Fruit fly (Drosophila melanogaster) whole organism, wandering third instar larva: ENCODE results near the gene RpS28a.

Experiments
- Abd-B ChIP-seq: fragments of >200 bp; optimal IDR thresholded peaks from 2 replicates; lab custom pipeline; 2017; ENCODE audit warnings: missing biosample characterization, missing genetic modification characterization
- CG32264 ChIP-seq: fragments of 200-800 bp; sonication (Bioruptor generic); optimal IDR thresholded peaks from 2 replicates; lab custom pipeline; 2016; ENCODE audit warnings: missing biosample characterization, missing genetic modification characterization
- CG9705 ChIP-seq: fragments of 200-800 bp; sonication (Bioruptor generic); optimal IDR thresholded peaks from 2 replicates; lab custom pipeline; 2018; ENCODE audit warnings: missing biosample characterization, mild to moderate bottlenecking, missing genetic modification characterization
- CrebA ChIP-seq: fragments of 200-800 bp; sonication (Bioruptor generic); optimal IDR thresholded peaks from 2 replicates; lab custom pipeline; 2016; ENCODE audit warnings: missing biosample characterization, mild to moderate bottlenecking, missing genetic modification characterization, borderline replicate concordance
- Dfd ChIP-seq: fragments of >200 bp; optimal IDR thresholded peaks from 2 replicates; lab custom pipeline; 2017; ENCODE audit warnings: missing biosample characterization, missing genetic modification characterization
- Dif ChIP-seq: fragments of 200-275, 200-300 bp; sonication (Bioruptor generic); optimal IDR thresholded peaks from 2 replicates; lab custom pipeline; 2018; ENCODE audit warnings: missing biosample characterization, missing genetic modification characterization; ENCODE audit not compliant: partially characterized antibody
- GATAd ChIP-seq: sonication (Bioruptor generic); optimal IDR thresholded peaks from 2 replicates; lab custom pipeline; 2016; ENCODE audit warnings: missing biosample characterization, missing genetic modification characterization
- HLH106 ChIP-seq: fragments of 200-800 bp; optimal IDR thresholded peaks from 3 replicates; lab custom pipeline; 2019; ENCODE audit warnings: missing biosample characterization, mild to moderate bottlenecking, missing genetic modification characterization, moderate library complexity
- Hnf4 ChIP-seq: fragments of 200-800 bp; sonication (Bioruptor generic); optimal IDR thresholded peaks from 2 replicates; lab custom pipeline; 2016; ENCODE audit warnings: missing biosample characterization, mild to moderate bottlenecking, missing genetic modification characterization
- Hr83 ChIP-seq: fragments of 200-300 bp; sonication (Bioruptor generic); optimal IDR thresholded peaks from 2 replicates; lab custom pipeline; 2016; ENCODE audit warnings: missing biosample characterization, mild to moderate bottlenecking, missing genetic modification characterization, moderate library complexity; ENCODE audit not compliant: poor library complexity, severe bottlenecking
- Jra ChIP-seq: sonication (Bioruptor generic); optimal IDR thresholded peaks from 2 replicates; lab custom pipeline; 2016; ENCODE audit warnings: missing biosample characterization, missing genetic modification characterization
- Mio ChIP-seq: sonication (Bioruptor generic); optimal IDR thresholded peaks from 2 replicates; lab custom pipeline; 2016; ENCODE audit warnings: missing biosample characterization, missing genetic modification characterization
- Myc ChIP-seq: fragments of >200 bp; optimal IDR thresholded peaks from 2 replicates; lab custom pipeline; 2017
- N ChIP-seq: fragments of >200 bp; optimal IDR thresholded peaks from 2 replicates; lab custom pipeline; 2018; ENCODE audit warnings: missing biosample characterization, missing external identifiers, missing genetic modification characterization
- OdsH ChIP-seq: fragments of 200-800 bp; sonication (Bioruptor generic); optimal IDR thresholded peaks from 2 replicates; lab custom pipeline; 2016; ENCODE audit warnings: missing biosample characterization, mild to moderate bottlenecking, missing genetic modification characterization
- Rel ChIP-seq, 2 experiments: fragments of 200-800 bp; sonication (Bioruptor generic) in 1 of 2; optimal IDR thresholded peaks; 2 replicates in 1 of 2; 3 replicates in 1 of 2; lab custom pipeline; 2016 to 2019; ENCODE audit warnings: mild to moderate bottlenecking in 2 of 2, missing biosample characterization in 2 of 2, missing genetic modification characterization in 2 of 2, moderate library complexity in 1 of 2
- Sp1 ChIP-seq: fragments of 200-800 bp; sonication (Bioruptor generic); optimal IDR thresholded peaks from 3 replicates; lab custom pipeline; 2019; ENCODE audit warnings: missing biosample characterization, mild to moderate bottlenecking, missing genetic modification characterization, moderate library complexity
- Vsx2 ChIP-seq: fragments of 200-300, 225-300 bp; sonication (Bioruptor generic); optimal IDR thresholded peaks from 2 replicates; lab custom pipeline; 2018; ENCODE audit warnings: missing biosample characterization, missing genetic modification characterization; ENCODE audit not compliant: partially characterized antibody
- br ChIP-seq: fragments of 200-800 bp; sonication (Bioruptor generic); optimal IDR thresholded peaks from 2 replicates; lab custom pipeline; 2016; ENCODE audit warnings: missing biosample characterization, missing genetic modification characterization
- dl ChIP-seq, 2 experiments: fragments of 175-275, 200-275 bp in 1 of 2; fragments of 200-275 bp in 1 of 2; sonication (Bioruptor generic); optimal IDR thresholded peaks; lab custom pipeline; 2018; ENCODE audit warnings: mild to moderate bottlenecking in 2 of 2, missing biosample characterization in 2 of 2, missing genetic modification characterization in 2 of 2, moderate library complexity in 2 of 2; ENCODE audit not compliant: partially characterized antibody in 2 of 2, insufficient read depth in 1 of 2
- dmrt93B ChIP-seq: fragments of 200-800 bp; sonication (Bioruptor generic); optimal IDR thresholded peaks from 2 replicates; lab custom pipeline; 2018; ENCODE audit warnings: missing biosample characterization, mild to moderate bottlenecking, missing genetic modification characterization
- dsf ChIP-seq: sonication (Bioruptor generic); optimal IDR thresholded peaks from 2 replicates; lab custom pipeline; 2016; ENCODE audit warnings: missing biosample characterization, missing genetic modification characterization, borderline replicate concordance
- ey ChIP-seq: fragments of 200-800 bp; sonication (Bioruptor generic); optimal IDR thresholded peaks from 2 replicates; lab custom pipeline; 2016; ENCODE audit warnings: missing biosample characterization, missing genetic modification characterization
- foxo ChIP-seq, 2 experiments: fragments of 200-800 bp; sonication (Bioruptor generic); optimal IDR thresholded peaks; 2 replicates in 1 of 2; 3 replicates in 1 of 2; lab custom pipeline; 2016 to 2017; ENCODE audit warnings: missing biosample characterization in 2 of 2, missing genetic modification characterization in 2 of 2
- fru ChIP-seq: fragments of 200-800 bp; sonication (Bioruptor generic); optimal IDR thresholded peaks from 3 replicates; lab custom pipeline; 2016; ENCODE audit warnings: missing biosample characterization, mild to moderate bottlenecking, missing genetic modification characterization
- h ChIP-seq: fragments of 200-800 bp; sonication (Bioruptor generic); optimal IDR thresholded peaks from 3 replicates; lab custom pipeline; 2016; ENCODE audit warnings: missing biosample characterization, mild to moderate bottlenecking, missing genetic modification characterization
- jim ChIP-seq: fragments of 175-275, 200-325 bp; sonication (Bioruptor generic); optimal IDR thresholded peaks from 2 replicates; lab custom pipeline; 2016; ENCODE audit warnings: missing biosample characterization, mild to moderate bottlenecking, missing genetic modification characterization
- lola ChIP-seq: fragments of >200 bp; optimal IDR thresholded peaks from 2 replicates; lab custom pipeline; 2017; ENCODE audit warnings: missing biosample characterization, missing genetic modification characterization
- pan ChIP-seq: fragments of >200 bp; optimal IDR thresholded peaks from 2 replicates; lab custom pipeline; 2017
- psq ChIP-seq: fragments of 200-800 bp; sonication (Bioruptor generic); optimal IDR thresholded peaks from 3 replicates; lab custom pipeline; 2017; ENCODE audit warnings: missing biosample characterization, mild to moderate bottlenecking, missing genetic modification characterization, moderate library complexity
- rgr ChIP-seq: fragments of 200-800 bp; sonication (Bioruptor generic); optimal IDR thresholded peaks from 3 replicates; lab custom pipeline; 2016; ENCODE audit warnings: missing biosample characterization, mild to moderate bottlenecking, missing genetic modification characterization
- sage ChIP-seq: fragments of 200-800 bp; sonication (Bioruptor generic); optimal IDR thresholded peaks from 2 replicates; lab custom pipeline; 2016; ENCODE audit warnings: missing biosample characterization, mild to moderate bottlenecking, missing genetic modification characterization
- sv ChIP-seq: fragments of 200-800 bp; sonication (Bioruptor generic); optimal IDR thresholded peaks from 3 replicates; lab custom pipeline; 2016; ENCODE audit warnings: missing biosample characterization, missing genetic modification characterization
- tai ChIP-seq: sonication (Bioruptor generic); optimal IDR thresholded peaks from 2 replicates; lab custom pipeline; 2016; ENCODE audit warnings: missing biosample characterization, missing genetic modification characterization
- woc ChIP-seq: sonication (Bioruptor generic); optimal IDR thresholded peaks from 2 replicates; lab custom pipeline; 2016; ENCODE audit warnings: missing biosample characterization, mild to moderate bottlenecking, missing genetic modification characterization

RpS28a gene

DNA sequence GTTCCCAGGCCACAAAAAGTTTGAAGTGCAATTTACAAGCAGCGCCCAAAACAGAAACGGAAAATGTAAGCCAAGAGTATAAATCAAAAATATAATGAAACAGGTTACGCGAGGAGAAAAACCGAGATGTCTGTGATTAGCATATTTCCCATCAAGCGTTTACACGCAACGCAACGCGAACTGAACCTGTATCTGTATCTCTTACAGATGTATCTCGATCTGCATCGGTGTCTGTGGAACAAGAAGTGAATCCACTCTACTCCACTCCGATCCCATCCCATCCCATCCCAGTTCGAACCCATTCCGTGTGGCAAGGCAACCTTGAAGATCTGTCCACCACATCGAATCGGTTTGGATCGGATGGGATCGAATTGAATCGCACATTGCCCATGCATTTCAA lies 38.6 kb downstream of the RpS28a start:
- TF ChIP-seq dsf (GFP tag; lab: Kevin White, UChicago) = no peak
- no peak for TF ChIP-seq woc
- no peak for TF ChIP-seq sage
- TF ChIP-seq N = no peak
- no peak for TF ChIP-seq pan (lab: Kevin White, UChicago)
- no peak for TF ChIP-seq dl (GFP tag; optimal IDR thresholded peaks at IDR 0.05; lab: Kevin White, UChicago; ENCODE audit: insufficient read depth in 1 of 2, partially characterized antibody in 2 of 2)
- no peak for TF ChIP-seq CG9705 (GFP tag; lab: Kevin White, UChicago)
- TF ChIP-seq Dfd (GFP tag; lab: Kevin White, UChicago) = no peak
- no peak for TF ChIP-seq Hnf4 (GFP tag; lab: Kevin White, UChicago)
- no peak for TF ChIP-seq Abd-B (GFP tag; lab: Kevin White, UChicago)
- no peak for TF ChIP-seq dmrt93B (GFP tag; lab: Kevin White, UChicago)

DNA sequence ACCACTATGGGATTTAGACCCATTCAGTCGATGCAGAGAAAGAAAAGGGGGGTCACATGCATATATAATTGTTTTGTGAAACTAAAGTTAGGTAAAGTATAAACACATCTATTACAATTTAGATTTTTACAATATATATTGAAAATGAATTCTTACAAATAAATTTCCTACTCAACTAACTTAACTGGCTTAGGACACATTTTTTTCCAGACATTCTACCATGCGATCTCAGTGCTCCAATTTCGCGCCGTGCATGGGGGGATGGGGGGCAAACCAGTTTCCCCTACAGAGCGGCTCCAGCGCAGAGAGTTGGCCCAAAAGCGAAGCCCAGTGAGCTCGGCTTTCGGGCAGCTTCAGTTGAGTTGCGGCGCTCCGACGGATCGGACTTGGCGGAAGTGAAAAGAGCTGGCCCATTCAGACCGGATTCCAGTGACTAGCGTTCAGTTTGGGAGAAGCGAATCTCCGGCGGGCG lies 39.3 kb downstream of the RpS28a start, which contains the start of gene CG7896:
CG7896 (plus strand) TSS at position 354 of the 472 bp plus-strand sequence.
- TF ChIP-seq Jra (GFP tag; lab: Kevin White, UChicago) (no peak), dsf (GFP tag; lab: Kevin White, UChicago) (peak; percentile 41), GATAd (GFP tag; lab: Kevin White, UChicago) (no peak), fru (GFP tag; lab: Kevin White, UChicago) (peak; percentile 85), Rel (GFP tag; optimal IDR thresholded peaks at IDR 0.05; lab: Kevin White, UChicago) (peak; percentile 83), Rel (tag; optimal IDR thresholded peaks at IDR 0.05; lab: Kevin White, UChicago) (peak; percentile 59), ey (peak; percentile 76), br (peak; percentile 83), jim (no peak), Sp1 (GFP tag; lab: Kevin White, UChicago) (peak; percentile 85), tai (no peak), rgr (GFP tag; lab: Kevin White, UChicago) (peak; percentile 85), OdsH (GFP tag; lab: Kevin White, UChicago) (peak; percentile 85), Mio (GFP tag; lab: Kevin White, UChicago) (no peak), woc (peak; percentile 95), CG9705 (GFP tag; lab: Kevin White, UChicago) (peak; percentile 78), sage (peak; percentile 61), h (GFP tag; lab: Kevin White, UChicago) (peak; percentile 94), Myc (no peak), psq (GFP tag; lab: Kevin White, UChicago) (peak; percentile 86), Dif (GFP tag; lab: Kevin White, UChicago) (peak; percentile 17), foxo (GFP tag; optimal IDR thresholded peaks at IDR 0.05; lab: Kevin White, UChicago) (peak; percentile 54 to 91), CG32264 (GFP tag; lab: Kevin White, UChicago) (peak; percentile 37), Vsx2 (GFP tag; lab: Kevin White, UChicago) (peak; percentile 54), Hr83 (GFP tag; lab: Kevin White, UChicago) (peak; percentile 62), HLH106 (tag; lab: Kevin White, UChicago) (peak; percentile 93), dmrt93B (GFP tag; lab: Kevin White, UChicago) (peak; percentile 70)

DNA sequence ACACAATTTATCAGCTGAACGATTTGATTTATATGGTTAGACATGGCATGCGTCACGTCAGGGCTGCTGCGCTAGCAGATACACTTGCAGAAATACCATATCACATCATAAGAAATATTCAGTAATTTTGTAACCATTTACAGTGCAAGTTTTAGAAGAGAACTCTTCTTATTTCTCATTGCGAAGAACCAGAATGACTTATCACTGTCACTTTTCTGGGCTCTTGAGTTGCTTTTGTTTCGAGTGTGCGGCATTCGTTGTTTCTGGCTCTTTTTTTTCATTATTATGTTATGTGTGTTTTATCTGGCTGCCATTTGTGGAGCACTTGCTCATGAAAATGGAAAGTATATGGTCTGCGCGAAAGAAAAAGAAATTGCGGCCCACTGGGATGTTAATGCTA lies 40.4 kb downstream of the RpS28a start:
- TF ChIP-seq fru (GFP tag; lab: Kevin White, UChicago) (no peak), h (GFP tag; lab: Kevin White, UChicago) (peak; percentile 18), lola (GFP tag; lab: Kevin White, UChicago) (no peak), HLH106 (tag; lab: Kevin White, UChicago) (no peak), Hr83 (GFP tag; lab: Kevin White, UChicago) (no peak), Abd-B (GFP tag; lab: Kevin White, UChicago) (no peak), ey (peak; percentile 19), rgr (GFP tag; lab: Kevin White, UChicago) (peak; percentile 14), sv (no peak), CrebA (GFP tag; lab: Kevin White, UChicago) (no peak), br (no peak)
- TF ChIP-seq, all 38 proteins: peak for 3
